Fruit fly (Drosophila melanogaster): Measurements from ENCODE around the gene CG1552.
A peak's percentile ranks its signal among the peaks of the same experiment; 100 is the strongest.
"Not testable (repeated sequence)": the region's sequence is repeated elsewhere in the genome, so short reads cannot be mapped to it uniquely, and the experiment has no call there.

Gene CG1552

DNA sequence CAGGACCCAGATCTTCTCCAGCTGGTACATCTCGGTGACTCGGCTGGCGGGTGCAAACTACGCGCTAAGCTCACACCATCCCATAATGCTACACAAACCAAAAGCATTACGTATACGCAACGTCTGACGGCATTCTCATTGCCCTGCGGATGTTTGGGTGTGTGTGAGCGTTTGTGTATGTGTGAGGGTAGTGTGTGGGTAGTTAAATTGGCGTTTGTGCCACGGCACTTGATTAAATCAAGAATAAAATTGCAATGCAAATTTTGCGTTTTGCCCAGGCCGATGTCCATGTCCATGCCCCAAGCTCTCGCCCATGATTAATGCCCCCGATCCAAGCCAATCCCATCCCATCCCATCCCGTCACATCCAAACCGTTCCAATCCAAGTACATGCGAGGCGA, at the start of gene CG1552:
TSS of gene CG1552 (minus strand) at position 101 of the 400 bp plus-strand sequence.
- TF ChIP-seq insv (optimal IDR thresholded peaks at IDR 0.05) (no peak), Myc (optimal IDR thresholded peaks at IDR 0.05) (no peak), psq (optimal IDR thresholded peaks at IDR 0.05) (no peak), h (optimal IDR thresholded peaks at IDR 0.05) (no peak), ttk (optimal IDR thresholded peaks at IDR 0.05) (no peak), Sin3A (optimal IDR thresholded peaks at IDR 0.05) (no peak)

DNA sequence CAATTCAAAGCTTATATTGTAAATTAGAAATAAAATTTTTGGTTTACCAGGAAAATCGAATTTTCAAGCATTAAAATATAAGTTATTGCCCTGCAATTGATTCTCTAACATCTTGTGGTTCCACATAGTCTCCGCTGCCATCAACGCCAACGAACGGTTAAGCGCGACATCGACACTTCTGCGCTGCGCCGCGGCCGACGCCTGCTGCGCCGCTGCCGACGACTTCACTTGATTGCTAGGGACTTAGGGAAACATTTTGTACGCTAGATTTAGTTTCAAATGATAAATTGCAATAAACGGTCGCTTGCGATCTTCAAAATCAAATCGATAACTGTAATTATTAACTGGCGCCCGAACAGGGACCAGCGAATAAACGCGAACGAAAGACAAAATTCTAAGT, 42.6 kb upstream of the CG1552 start, which contains the start of gene CG42249:
TSS of gene CG42249 (plus strand) at position 301 of the 400 bp plus-strand sequence.
- not testable (repeated sequence) for TF ChIP-seq h, Myc, Sin3A (optimal IDR thresholded peaks at IDR 0.05)

DNA sequence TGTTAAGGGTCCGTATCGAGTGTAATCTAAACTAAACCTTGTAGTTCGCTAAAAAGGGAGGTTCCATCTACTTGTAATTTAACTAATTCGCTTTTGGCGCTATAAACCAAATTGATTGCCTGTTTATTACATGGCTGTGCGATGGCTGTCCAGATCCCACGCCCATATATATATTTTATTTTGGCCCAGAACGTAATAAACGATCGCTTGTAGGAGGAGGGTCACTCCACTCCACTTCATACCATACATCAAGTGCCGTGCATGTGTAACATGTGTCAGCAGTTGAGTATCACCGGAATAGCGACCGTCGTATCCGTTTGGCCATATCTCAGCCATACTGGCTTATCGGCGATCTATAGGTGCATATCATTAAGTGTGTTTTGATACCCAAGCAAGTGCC, 41.9 kb upstream of the CG1552 start:
- no peak for TF ChIP-seq ttk (optimal IDR thresholded peaks at IDR 0.05)
- no peak for TF ChIP-seq Myc (optimal IDR thresholded peaks at IDR 0.05)
- TF ChIP-seq h (optimal IDR thresholded peaks at IDR 0.05) = no peak
- TF ChIP-seq psq (optimal IDR thresholded peaks at IDR 0.05) = no peak
- TF ChIP-seq Sin3A (optimal IDR thresholded peaks at IDR 0.05) = no peak
- no peak for TF ChIP-seq insv (optimal IDR thresholded peaks at IDR 0.05)

DNA sequence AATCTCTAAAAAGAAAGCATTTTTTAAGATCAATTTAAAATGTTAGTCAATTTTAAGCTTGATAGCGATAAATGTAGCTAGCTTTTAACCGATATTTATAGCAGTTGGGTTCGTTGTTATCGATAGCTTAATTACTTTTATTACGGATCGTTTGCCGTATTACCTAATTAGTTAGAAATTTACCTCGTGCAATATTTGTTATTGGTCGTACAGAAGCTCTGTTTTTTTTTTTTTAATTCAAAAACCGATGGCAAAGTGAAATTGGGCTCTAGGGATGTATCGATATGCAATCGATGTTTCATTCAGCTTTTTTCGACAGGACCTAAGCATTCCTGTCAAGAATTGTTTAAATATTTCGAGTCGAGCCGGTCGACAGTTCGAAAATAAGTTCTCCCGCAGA, 38.8 kb upstream of the CG1552 start, which contains the start of gene CG2061:
TSS of gene CG2061 (plus strand) at position 292 of the 400 bp plus-strand sequence.
- TF ChIP-seq Sin3A (optimal IDR thresholded peaks at IDR 0.05) = no peak
- TF ChIP-seq ttk (optimal IDR thresholded peaks at IDR 0.05) = no peak
- no peak for TF ChIP-seq insv (optimal IDR thresholded peaks at IDR 0.05)
- no peak for TF ChIP-seq Myc (optimal IDR thresholded peaks at IDR 0.05)
- no peak for TF ChIP-seq h (optimal IDR thresholded peaks at IDR 0.05)
- TF ChIP-seq psq (optimal IDR thresholded peaks at IDR 0.05) = no peak

DNA sequence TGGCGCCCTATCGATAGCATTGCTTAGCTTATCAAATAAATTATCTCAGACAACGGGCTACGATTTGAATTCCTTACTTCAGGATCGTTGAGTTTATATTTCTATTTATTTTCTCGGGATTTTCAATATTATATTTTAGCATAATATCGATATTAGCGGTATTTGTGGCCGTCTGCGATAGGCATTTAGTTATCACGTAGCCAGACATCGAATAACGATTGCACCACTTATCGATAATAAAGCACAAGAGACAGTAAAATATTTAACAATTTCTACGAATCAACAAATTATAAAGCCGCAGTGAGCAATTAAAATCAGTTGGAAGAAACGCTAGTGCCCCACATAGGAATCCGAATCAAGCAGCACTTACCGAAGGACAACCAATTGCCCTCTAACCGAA, 36.8 kb upstream of the CG1552 start, which contains the start of gene CG2076:
TSS of gene CG2076 (plus strand) at position 50 of the 400 bp plus-strand sequence.
- TF ChIP-seq Sin3A (optimal IDR thresholded peaks at IDR 0.05) (no peak), ttk (optimal IDR thresholded peaks at IDR 0.05) (no peak), insv (optimal IDR thresholded peaks at IDR 0.05) (no peak), h (optimal IDR thresholded peaks at IDR 0.05) (no peak), psq (optimal IDR thresholded peaks at IDR 0.05) (no peak), Myc (optimal IDR thresholded peaks at IDR 0.05) (no peak)

DNA sequence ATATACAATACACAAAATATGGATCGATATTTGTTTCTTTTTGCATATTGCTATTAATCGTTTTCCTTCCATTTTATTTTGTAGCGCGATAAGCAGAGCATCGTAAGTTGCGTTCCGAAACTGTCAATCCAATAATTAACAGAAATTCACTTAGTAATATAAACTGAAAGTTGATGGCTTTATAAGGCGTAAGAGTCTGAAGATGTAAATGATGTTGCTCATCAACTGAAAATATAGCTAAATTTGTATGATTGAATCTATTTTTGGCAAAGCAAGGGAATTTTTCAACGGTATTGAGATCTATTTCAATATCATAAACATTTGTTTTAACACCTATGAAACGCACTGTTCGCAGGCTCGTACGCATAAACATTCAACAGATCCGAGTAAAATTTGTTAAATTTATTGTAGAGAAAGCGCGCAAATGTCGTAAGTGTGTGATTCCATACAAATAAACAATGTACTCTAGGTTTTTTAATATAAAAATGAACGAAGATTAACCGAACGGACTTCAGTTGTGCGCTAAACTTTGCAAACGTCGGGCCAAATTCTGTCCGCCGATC, 35.5 kb upstream of the CG1552 start, which contains the start of gene Vago:
TSS of gene Vago (plus strand) at position 513 of the 563 bp plus-strand sequence.
- TF ChIP-seq ttk (optimal IDR thresholded peaks at IDR 0.05) (no peak), psq (optimal IDR thresholded peaks at IDR 0.05) (no peak), Sin3A (optimal IDR thresholded peaks at IDR 0.05) (no peak), h (optimal IDR thresholded peaks at IDR 0.05) (no peak), Myc (optimal IDR thresholded peaks at IDR 0.05) (no peak), insv (optimal IDR thresholded peaks at IDR 0.05) (no peak)

DNA sequence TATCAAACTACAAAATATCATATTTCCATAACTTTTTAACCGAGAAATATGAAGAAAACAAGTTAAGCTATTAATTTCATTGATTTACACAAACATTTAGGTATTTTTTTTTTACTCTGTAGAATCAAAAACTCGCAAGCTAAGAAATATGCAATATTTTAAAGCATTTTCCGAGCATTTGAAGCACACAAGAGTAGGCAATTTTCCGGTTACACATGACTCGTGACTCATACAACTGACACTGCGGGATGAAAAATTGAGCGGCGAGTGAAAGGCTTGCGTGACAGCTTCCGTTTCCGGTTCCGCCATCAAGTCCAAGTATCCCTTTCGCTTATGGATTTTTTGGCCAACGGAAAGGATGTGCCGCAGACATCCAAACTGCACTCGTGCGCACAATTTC, 34.0 kb upstream of the CG1552 start:
- TF ChIP-seq Sin3A (optimal IDR thresholded peaks at IDR 0.05) (no peak), Myc (optimal IDR thresholded peaks at IDR 0.05) (no peak), ttk (optimal IDR thresholded peaks at IDR 0.05) (no peak), h (optimal IDR thresholded peaks at IDR 0.05) (no peak), insv (optimal IDR thresholded peaks at IDR 0.05) (no peak), psq (optimal IDR thresholded peaks at IDR 0.05) (no peak)

DNA sequence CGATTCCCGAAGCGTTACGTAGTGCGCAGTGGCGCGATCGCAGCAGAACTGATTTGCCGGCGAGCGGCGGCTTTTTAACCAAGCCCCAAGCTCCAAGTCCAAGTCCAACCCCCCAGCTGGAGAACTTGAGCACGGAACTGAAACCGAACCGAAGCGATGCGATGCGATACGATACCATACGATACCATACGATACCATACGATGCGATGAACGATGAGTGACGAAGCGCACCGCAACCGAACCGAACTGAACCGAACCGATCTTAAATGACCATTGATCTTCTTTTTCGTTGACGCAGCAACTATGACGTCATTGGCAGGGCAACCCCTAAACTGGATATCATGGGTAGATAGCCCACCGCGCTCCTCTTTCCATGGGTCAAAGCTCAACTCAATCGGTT, 32.9 kb upstream of the CG1552 start, which contains the start of gene sev:
TSS of gene sev (minus strand) at position 50 of the 400 bp plus-strand sequence.
- TF ChIP-seq Sin3A (optimal IDR thresholded peaks at IDR 0.05) (no peak), h (optimal IDR thresholded peaks at IDR 0.05) (no peak), psq (optimal IDR thresholded peaks at IDR 0.05) (no peak), insv (optimal IDR thresholded peaks at IDR 0.05) (no peak), Myc (optimal IDR thresholded peaks at IDR 0.05) (no peak), ttk (optimal IDR thresholded peaks at IDR 0.05) (no peak)

DNA sequence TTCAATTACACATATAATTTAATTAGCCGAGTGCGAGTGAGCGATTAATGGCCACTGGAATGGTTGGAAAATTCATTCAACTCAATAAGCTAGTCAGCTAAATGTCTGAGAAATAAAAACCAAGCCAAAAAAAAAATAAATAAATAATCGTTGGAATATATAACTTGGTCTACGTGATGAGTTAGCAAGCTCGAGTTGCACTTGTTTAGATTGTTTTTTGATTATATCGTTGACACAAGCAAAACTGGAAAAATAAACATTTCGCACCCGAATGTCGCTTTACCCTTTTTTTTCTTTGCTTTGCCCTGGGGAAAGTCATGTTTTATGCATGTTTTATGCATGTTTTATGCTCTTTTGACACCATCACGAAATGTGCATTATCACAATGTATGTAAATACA, 29.7 kb upstream of the CG1552 start:
- TF ChIP-seq insv (optimal IDR thresholded peaks at IDR 0.05) (no peak), h (optimal IDR thresholded peaks at IDR 0.05) (no peak), ttk (optimal IDR thresholded peaks at IDR 0.05) (no peak), Myc (optimal IDR thresholded peaks at IDR 0.05) (no peak), psq (optimal IDR thresholded peaks at IDR 0.05) (no peak), Sin3A (optimal IDR thresholded peaks at IDR 0.05) (no peak)

DNA sequence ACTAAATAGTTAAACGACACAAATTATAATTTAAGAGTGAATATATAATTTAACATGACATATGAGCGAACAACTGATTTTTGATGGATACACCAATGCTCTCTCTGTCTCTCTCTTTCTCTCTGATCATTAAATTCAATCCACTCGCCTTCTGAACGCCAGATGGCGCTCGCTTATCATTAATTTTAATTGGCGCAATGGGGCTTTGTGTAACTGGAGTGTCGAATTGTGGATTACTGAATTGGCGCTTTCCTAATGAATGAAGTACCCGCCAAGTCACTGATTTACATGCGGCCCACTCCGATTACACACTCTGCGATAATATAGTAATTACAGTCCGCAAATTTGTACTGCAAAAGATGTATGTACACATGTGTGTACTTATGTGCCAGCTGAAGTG, 28.5 kb upstream of the CG1552 start:
- TF ChIP-seq insv (optimal IDR thresholded peaks at IDR 0.05) = no peak
- peak; percentile 86 for TF ChIP-seq h (optimal IDR thresholded peaks at IDR 0.05)

DNA sequence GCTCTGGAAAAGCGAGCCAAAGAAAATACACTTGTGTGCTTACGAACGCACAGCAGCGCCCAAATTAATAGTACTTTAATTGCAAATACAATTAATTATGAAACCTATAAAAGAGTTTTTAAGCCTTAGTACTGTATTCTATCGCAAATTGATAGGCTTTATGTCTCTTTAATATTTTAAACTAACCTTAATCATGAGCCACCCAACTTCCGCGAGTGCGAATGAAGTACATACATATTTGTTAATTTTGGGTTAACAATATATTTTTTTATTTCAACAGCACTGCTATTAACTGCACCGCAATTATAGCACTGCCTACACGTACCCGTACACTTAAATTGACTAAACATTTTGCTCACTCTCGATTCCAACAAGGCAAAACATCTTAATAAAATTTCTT, 27.9 kb upstream of the CG1552 start:
- TF ChIP-seq h (optimal IDR thresholded peaks at IDR 0.05) (no peak), Sin3A (optimal IDR thresholded peaks at IDR 0.05) (no peak), psq (optimal IDR thresholded peaks at IDR 0.05) (no peak), insv (optimal IDR thresholded peaks at IDR 0.05) (no peak), Myc (optimal IDR thresholded peaks at IDR 0.05) (no peak)

DNA sequence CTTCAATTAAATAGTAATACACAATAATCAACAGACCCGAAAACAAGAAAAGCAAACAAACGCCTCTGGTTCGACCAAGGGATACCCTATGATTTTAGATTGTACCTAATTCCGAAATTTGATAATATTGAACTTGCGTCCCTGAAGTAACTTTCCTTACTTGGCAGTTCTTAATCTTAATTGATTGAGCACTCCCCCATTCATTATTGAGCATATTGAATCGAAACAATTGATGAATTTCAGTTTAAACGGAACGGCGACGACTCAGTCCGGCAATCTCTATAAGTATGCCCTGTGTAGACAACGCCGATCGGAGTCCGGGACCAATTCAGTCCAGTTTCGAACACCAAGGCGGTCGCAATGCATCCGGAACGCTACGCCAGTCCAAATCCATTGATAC, 12.9 kb upstream of the CG1552 start, which contains the start of gene CG15203:
TSS of gene CG15203 (plus strand) at position 301 of the 400 bp plus-strand sequence.
- TF ChIP-seq h (optimal IDR thresholded peaks at IDR 0.05) = no peak
- TF ChIP-seq ttk (optimal IDR thresholded peaks at IDR 0.05) = no peak
- TF ChIP-seq insv (optimal IDR thresholded peaks at IDR 0.05) = no peak
- TF ChIP-seq Sin3A (optimal IDR thresholded peaks at IDR 0.05) = no peak
- TF ChIP-seq Myc (optimal IDR thresholded peaks at IDR 0.05) = no peak
- TF ChIP-seq psq (optimal IDR thresholded peaks at IDR 0.05) = no peak

DNA sequence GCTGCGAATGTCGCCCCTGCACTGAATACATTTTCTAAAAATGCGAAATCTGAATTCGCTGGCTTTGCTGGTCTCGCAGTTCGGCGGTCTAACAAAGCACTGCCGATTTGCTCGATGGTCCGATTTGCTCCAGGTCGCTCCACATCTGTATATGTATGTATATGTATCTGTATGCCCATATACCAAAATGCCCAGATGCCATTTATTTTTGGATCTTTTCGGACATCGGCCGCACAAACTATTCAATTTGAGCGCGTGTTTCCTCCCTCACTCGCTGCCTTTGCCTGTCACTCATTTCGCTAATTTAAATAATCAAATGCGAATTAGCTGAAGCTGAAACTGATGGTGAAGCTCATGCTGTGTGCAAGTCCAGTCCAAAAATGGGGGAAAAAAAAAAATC, 9.7 kb upstream of the CG1552 start, which contains the start of gene CG1537:
TSS of gene CG1537 (minus strand) at position 101 of the 400 bp plus-strand sequence.
- no peak for TF ChIP-seq ttk (optimal IDR thresholded peaks at IDR 0.05)
- no peak for TF ChIP-seq psq (optimal IDR thresholded peaks at IDR 0.05)
- TF ChIP-seq insv (optimal IDR thresholded peaks at IDR 0.05) = no peak
- TF ChIP-seq h (optimal IDR thresholded peaks at IDR 0.05) = no peak
- TF ChIP-seq Myc (optimal IDR thresholded peaks at IDR 0.05) = no peak
- TF ChIP-seq Sin3A (optimal IDR thresholded peaks at IDR 0.05) = no peak

All from Kc167 (cell line).